Worm (Caenorhabditis elegans): ENCODE data around the gene Y71H2AL.4.

ce11 chrIII:2716514-2716913, 30.3 kb downstream of the Y71H2AL.4 start, which contains the start of gene tmem-132:
- no peak for TF ChIP-seq ceh-82 (tag; optimal IDR thresholded peaks at IDR 0.05)
- no peak for TF ChIP-seq elt-3 (tag; optimal IDR thresholded peaks at IDR 0.05)
- no peak for TF ChIP-seq unc-62 (GFP tag; optimal IDR thresholded peaks at IDR 0.05)
- no peak for TF ChIP-seq fos-1 (tag; optimal IDR thresholded peaks at IDR 0.05)
- no peak for TF ChIP-seq nhr-12 (tag; optimal IDR thresholded peaks at IDR 0.05)
- no peak for TF ChIP-seq nhr-77 (tag; optimal IDR thresholded peaks at IDR 0.05)
- no peak for TF ChIP-seq Y116A8C.19 (tag; optimal IDR thresholded peaks at IDR 0.05; ENCODE audit: borderline replicate concordance)
- no peak for TF ChIP-seq ama-1 (optimal IDR thresholded peaks at IDR 0.05)
- no peak for TF ChIP-seq nhr-11 (tag; optimal IDR thresholded peaks at IDR 0.05)
